Fruit fly (Drosophila melanogaster) whole organism: ENCODE results near the gene CG9951.

Experiments used
- CG8478 ChIP-seq: fragments of >200 bp; optimal IDR thresholded peaks from 2 replicates; lab custom pipeline; 2018; ENCODE audit warnings: inconsistent platforms
- Dll ChIP-seq: fragments of >200 bp; optimal IDR thresholded peaks from 2 replicates; lab custom pipeline; 2017
- EcR ChIP-seq, 2 experiments: fragments of >200 bp; optimal IDR thresholded peaks; 2 replicates each; lab custom pipeline; 2017; ENCODE audit warnings: missing biosample characterization in 2 of 2, missing genetic modification characterization in 2 of 2, missing genetic modification reagents in 2 of 2
- pan ChIP-seq: fragments of >200 bp; optimal IDR thresholded peaks from 2 replicates; lab custom pipeline; 2017
- psq ChIP-seq: fragments of >200 bp; optimal IDR thresholded peaks from 2 replicates; lab custom pipeline; 2017
- usp ChIP-seq: fragments of >200 bp; optimal IDR thresholded peaks from 2 replicates; lab custom pipeline; 2017; ENCODE audit warnings: missing biosample characterization, missing genetic modification characterization, mixed read lengths

dm6 chr3L:16862958-16863357 is at the start of gene CG9951:
- TF ChIP-seq EcR (GFP tag; optimal IDR thresholded peaks at IDR 0.05; lab: Kevin White, UChicago) (no peak), Dll (lab: Kevin White, UChicago) (no peak), pan (lab: Kevin White, UChicago) (no peak), CG8478 (lab: Kevin White, UChicago) (no peak), usp (GFP tag; lab: Kevin White, UChicago) (no peak), psq (no peak)
